Worm (Caenorhabditis elegans): Measurements from ENCODE around the gene cept-2.

Gene cept-2

ce11 chrV:14350498-14350897 is 2.9 kb downstream of the cept-2 start:
- TF ChIP-seq pqm-1 (tag; optimal IDR thresholded peaks at IDR 0.05) (no peak), blmp-1 (tag; optimal IDR thresholded peaks at IDR 0.05) (peak; percentile 44), lin-35 (GFP tag; optimal IDR thresholded peaks at IDR 0.05) (peak in 1 of 2 experiments; percentile 35)

ce11 chrV:14350949-14351348 is 3.4 kb downstream of the cept-2 start:
- TF ChIP-seq C16A3.4 (tag; optimal IDR thresholded peaks at IDR 0.05) (peak; percentile 74), jun-1 (tag; optimal IDR thresholded peaks at IDR 0.05) (peak; percentile 51), lir-3 (tag; optimal IDR thresholded peaks at IDR 0.05; ENCODE audit: poor library complexity) (peak; percentile 39), rnt-1 (tag; optimal IDR thresholded peaks at IDR 0.05) (peak; percentile 73), lin-14 (GFP tag; optimal IDR thresholded peaks at IDR 0.05) (peak; percentile 96), snpc-4 (tag; optimal IDR thresholded peaks at IDR 0.05) (peak; percentile 62), fos-1 (tag; optimal IDR thresholded peaks at IDR 0.05) (peak; percentile 25), nhr-90 (tag; optimal IDR thresholded peaks at IDR 0.05; ENCODE audit: poor library complexity) (peak; percentile 45), egl-27 (tag; optimal IDR thresholded peaks at IDR 0.05) (peak; percentile 13 to 19), egl-13 (tag; optimal IDR thresholded peaks at IDR 0.05) (peak; percentile 67), xbp-1 (tag; optimal IDR thresholded peaks at IDR 0.05) (peak; percentile 71), mef-2 (tag; optimal IDR thresholded peaks at IDR 0.05) (no peak), nhr-237 (tag; optimal IDR thresholded peaks at IDR 0.05) (peak; percentile 58), F16B12.6 (tag; optimal IDR thresholded peaks at IDR 0.05) (peak; percentile 20), elt-2 (tag; optimal IDR thresholded peaks at IDR 0.05) (peak; percentile 8), elt-3 (tag; optimal IDR thresholded peaks at IDR 0.05) (peak in 4 of 6 experiments; percentile 15 to 82 (median 30)), pax-3 (tag; optimal IDR thresholded peaks at IDR 0.05) (peak; percentile 85), pqm-1 (tag; optimal IDR thresholded peaks at IDR 0.05) (no peak), snu-23 (GFP tag; optimal IDR thresholded peaks at IDR 0.05) (peak; percentile 91), sox-4 (tag; optimal IDR thresholded peaks at IDR 0.05) (peak; percentile 8), aha-1 (tag; optimal IDR thresholded peaks at IDR 0.05) (no peak), lin-13 (GFP tag; optimal IDR thresholded peaks at IDR 0.05) (peak; percentile 63), dsc-1 (tag; optimal IDR thresholded peaks at IDR 0.05) (peak; percentile 35), alr-1 (tag; optimal IDR thresholded peaks at IDR 0.05; ENCODE audit: borderline replicate concordance) (no peak), Y116A8C.19 (tag; optimal IDR thresholded peaks at IDR 0.05; ENCODE audit: borderline replicate concordance) (no peak), ceh-88 (GFP tag; IDR thresholded peaks at IDR 0.05) (no peak), ama-1 (optimal IDR thresholded peaks at IDR 0.05) (no peak), nhr-77 (tag; optimal IDR thresholded peaks at IDR 0.05) (peak; percentile 86), lin-15B (tag; optimal IDR thresholded peaks at IDR 0.05) (peak; percentile 83), mdl-1 (tag; optimal IDR thresholded peaks at IDR 0.05) (peak in 1 of 2 experiments; percentile 64), sptf-1 (tag; optimal IDR thresholded peaks at IDR 0.05) (no peak), lsy-2 (tag; optimal IDR thresholded peaks at IDR 0.05) (peak; percentile 58 to 84), zip-4 (GFP tag; optimal IDR thresholded peaks at IDR 0.05) (no peak), nhr-47 (tag; optimal IDR thresholded peaks at IDR 0.05) (peak; percentile 77), tbx-2 (tag; optimal IDR thresholded peaks at IDR 0.05) (peak; percentile 77), skn-1 (tag; optimal IDR thresholded peaks at IDR 0.05) (peak; percentile 73), nhr-20 (tag; optimal IDR thresholded peaks at IDR 0.05) (peak; percentile 85), nhr-12 (tag; optimal IDR thresholded peaks at IDR 0.05) (no peak), mep-1 (tag; optimal IDR thresholded peaks at IDR 0.05) (peak; percentile 71), dpl-1 (GFP tag; optimal IDR thresholded peaks at IDR 0.05) (peak; percentile 65 to 75 (median 72)), ets-5 (GFP tag; IDR thresholded peaks at IDR 0.05) (no peak), unc-130 (tag; optimal IDR thresholded peaks at IDR 0.05) (peak; percentile 51), blmp-1 (tag; optimal IDR thresholded peaks at IDR 0.05) (peak; percentile 64), isw-1 (GFP tag; IDR thresholded peaks at IDR 0.05) (peak; percentile 60), ceh-82 (tag; optimal IDR thresholded peaks at IDR 0.05) (peak; percentile 59 to 94 (median 59)), lin-35 (GFP tag; optimal IDR thresholded peaks at IDR 0.05) (peak; percentile 83 to 85), hlh-17 (GFP tag; optimal IDR thresholded peaks at IDR 0.05; ENCODE audit: borderline replicate concordance) (no peak), efl-1 (optimal IDR thresholded peaks at IDR 0.05) (peak; percentile 82 to 87), efl-1 (GFP tag; optimal IDR thresholded peaks at IDR 0.05 in 1 of 2) (peak; percentile 77 to 97), nhr-85 (tag) (peak; percentile 77)
